Worm (Caenorhabditis elegans) whole organism, young adult: ENCODE results near the gene C47E12.12.

Experiments used
- B0261.1 ChIP-seq: sonication (generic microtip); optimal IDR thresholded peaks from 2 replicates; lab custom pipeline; 2016; ENCODE audit warnings: mild to moderate bottlenecking, missing genetic modification characterization, moderate library complexity, missing compliant biosample characterization
- F33H1.4 ChIP-seq: fragments of 200-800 bp; sonication (Bioruptor generic); IDR thresholded peaks from 2 replicates; pipeline ENCODE4 v1.3.6; 2022; ENCODE audit warnings: missing genetic modification reagents, missing genetic modification characterization, missing compliant biosample characterization
- F49E8.2 ChIP-seq: sonication (generic microtip); optimal IDR thresholded peaks from 3 replicates; lab custom pipeline; 2017; ENCODE audit warnings: missing genetic modification characterization, mild to moderate bottlenecking, missing compliant biosample characterization, antibody characterized with exemption, moderate library complexity; ENCODE audit not compliant: insufficient read depth
- K12H6.12 ChIP-seq: fragments of 200-800 bp; sonication (Bioruptor generic); optimal IDR thresholded peaks from 2 replicates; lab custom pipeline; 2018; ENCODE audit warnings: mild to moderate bottlenecking, missing genetic modification characterization, missing compliant biosample characterization
- T26A5.8 ChIP-seq: sonication (generic microtip); optimal IDR thresholded peaks from 2 replicates; lab custom pipeline; 2016; ENCODE audit warnings: missing genetic modification characterization, missing compliant biosample characterization
- Y53F4B.3 ChIP-seq: fragments of 200-800 bp; sonication (Bioruptor generic); IDR thresholded peaks from 2 replicates; pipeline ENCODE4 v1.3.6; 2022; ENCODE audit warnings: missing genetic modification reagents, missing genetic modification characterization, missing compliant biosample characterization
- Y56A3A.18 ChIP-seq: fragments of 200-800 bp; sonication (Bioruptor generic); IDR thresholded peaks from 2 replicates; pipeline ENCODE4 v1.3.6; 2022; ENCODE audit warnings: missing genetic modification reagents, missing genetic modification characterization, missing compliant biosample characterization
- ZK185.1 ChIP-seq: sonication (generic microtip); optimal IDR thresholded peaks from 2 replicates; lab custom pipeline; 2016; ENCODE audit warnings: mild to moderate bottlenecking, missing genetic modification characterization, missing compliant biosample characterization; ENCODE audit not compliant: poor library complexity, severe bottlenecking
- aptf-2 ChIP-seq: fragments of 200-800 bp; sonication (Bioruptor generic); conservative IDR thresholded peaks from 2 replicates; pipeline ENCODE4 v1.3.6; 2022; ENCODE audit warnings: missing genetic modification reagents, missing genetic modification characterization, missing compliant biosample characterization
- attf-5 ChIP-seq: fragments of 200-800 bp; sonication (Bioruptor generic); optimal IDR thresholded peaks from 2 replicates; lab custom pipeline; 2018; ENCODE audit warnings: mild to moderate bottlenecking, missing genetic modification characterization, missing compliant biosample characterization
- ccch-3 ChIP-seq: fragments of 200-800 bp; sonication (Bioruptor generic); optimal IDR thresholded peaks from 2 replicates; lab custom pipeline; 2018; ENCODE audit warnings: mild to moderate bottlenecking, missing genetic modification characterization, missing compliant biosample characterization
- cebp-1 ChIP-seq, 2 experiments: fragments of 200-800 bp in 1 of 2; sonication (Bioruptor generic) in 1 of 2; sonication (generic microtip) in 1 of 2; IDR thresholded peaks in 1 of 2; optimal IDR thresholded peaks in 1 of 2; 2 replicates each; pipeline versions ENCODE4 v1.3.6 to Lab custom; 2017 to 2022; ENCODE audit warnings: missing compliant biosample characterization in 2 of 2, missing genetic modification characterization in 2 of 2, mild to moderate bottlenecking in 1 of 2, missing genetic modification reagents in 1 of 2, moderate library complexity in 1 of 2
- ceh-40 ChIP-seq: fragments of 200-800 bp; sonication (Bioruptor generic); IDR thresholded peaks from 2 replicates; pipeline ENCODE4 v1.3.6; 2022; ENCODE audit warnings: missing genetic modification characterization, missing compliant biosample characterization
- ceh-91 ChIP-seq: fragments of 200-800 bp; sonication (Bioruptor generic); IDR thresholded peaks from 2 replicates; pipeline ENCODE4 v1.3.6; 2022; ENCODE audit warnings: missing genetic modification reagents, missing genetic modification characterization, missing compliant biosample characterization
- dpl-1 ChIP-seq: fragments of 150-350 bp; optimal IDR thresholded peaks from 2 replicates; lab custom pipeline; 2014; ENCODE audit warnings: missing biosample characterization, missing genetic modification reagents, missing genetic modification characterization
- efl-1 ChIP-seq: fragments of 150-350 bp; optimal IDR thresholded peaks from 2 replicates; lab custom pipeline; 2014; ENCODE audit warnings: missing biosample characterization, missing genetic modification reagents, missing genetic modification characterization
- ekl-4 ChIP-seq: fragments of 200-800 bp; sonication (Bioruptor generic); IDR thresholded peaks from 2 replicates; pipeline ENCODE4 v1.3.6; 2022; ENCODE audit warnings: missing genetic modification reagents, missing genetic modification characterization, missing compliant biosample characterization
- fkh-3 ChIP-seq: sonication (generic microtip); optimal IDR thresholded peaks from 2 replicates; lab custom pipeline; 2016; ENCODE audit warnings: mild to moderate bottlenecking, missing genetic modification characterization, missing compliant biosample characterization
- gei-17 ChIP-seq: fragments of 200-800 bp; sonication (Bioruptor generic); optimal IDR thresholded peaks from 2 replicates; lab custom pipeline; 2018; ENCODE audit warnings: mild to moderate bottlenecking, missing genetic modification characterization, missing compliant biosample characterization
- him-1 ChIP-seq: sonication (generic microtip); optimal IDR thresholded peaks from 2 replicates; lab custom pipeline; 2016; ENCODE audit warnings: missing genotype, missing genetic modification reagents, missing genetic modification characterization, missing compliant biosample characterization
- hrde-1 ChIP-seq: sonication (generic microtip); optimal IDR thresholded peaks from 2 replicates; lab custom pipeline; 2016; ENCODE audit warnings: missing genetic modification characterization, mild to moderate bottlenecking, missing compliant biosample characterization, moderate library complexity, missing genotype, missing genetic modification reagents, borderline replicate concordance
- lag-1 ChIP-seq: fragments of 200-800 bp; sonication (Bioruptor generic); IDR thresholded peaks from 2 replicates; pipeline ENCODE4 v1.3.6; 2022; ENCODE audit warnings: missing genetic modification reagents, missing genetic modification characterization, missing compliant biosample characterization
- let-607 ChIP-seq, 2 experiments: fragments of 200-800 bp in 1 of 2; sonication (Bioruptor generic) in 1 of 2; sonication (generic microtip) in 1 of 2; optimal IDR thresholded peaks; 2 replicates each; lab custom pipeline; 2016 to 2018; ENCODE audit warnings: mild to moderate bottlenecking in 2 of 2, missing compliant biosample characterization in 2 of 2, missing genetic modification characterization in 2 of 2, moderate library complexity in 2 of 2, missing genotype in 1 of 2
- lin-35 ChIP-seq, 3 experiments: fragments of 150-350 bp in 2 of 3; sonication (generic microtip) in 1 of 3; optimal IDR thresholded peaks; 2 replicates each; lab custom pipeline; 2014 to 2018; ENCODE audit warnings: missing biosample characterization in 3 of 3, missing genetic modification characterization in 3 of 3, missing genetic modification reagents in 3 of 3
- lin-40 ChIP-seq: sonication (generic microtip); optimal IDR thresholded peaks from 2 replicates; lab custom pipeline; 2016; ENCODE audit warnings: missing genetic modification characterization, mild to moderate bottlenecking, missing compliant biosample characterization, missing genotype, missing genetic modification reagents
- madf-10 ChIP-seq: sonication (generic microtip); optimal IDR thresholded peaks from 2 replicates; lab custom pipeline; 2016; ENCODE audit warnings: mild to moderate bottlenecking, missing genetic modification characterization, missing compliant biosample characterization
- madf-6 ChIP-seq: fragments of 200-800 bp; sonication (Bioruptor generic); IDR thresholded peaks from 2 replicates; pipeline ENCODE4 v1.3.6; 2022; ENCODE audit warnings: missing genetic modification reagents, missing genetic modification characterization, missing compliant biosample characterization
- madf-8 ChIP-seq: fragments of 200-800 bp; sonication (Bioruptor generic); conservative IDR thresholded peaks from 2 replicates; pipeline ENCODE4 v1.3.6; 2022; ENCODE audit warnings: missing genetic modification reagents, missing genetic modification characterization, missing compliant biosample characterization
- mcd-1 ChIP-seq: fragments of 200-800 bp; sonication (Bioruptor generic); IDR thresholded peaks from 2 replicates; pipeline ENCODE4 v1.3.6; 2022; ENCODE audit warnings: missing genetic modification reagents, missing genetic modification characterization, missing compliant biosample characterization
- mel-28 ChIP-seq: sonication (generic microtip); optimal IDR thresholded peaks from 2 replicates; lab custom pipeline; 2016; ENCODE audit warnings: borderline replicate concordance, mild to moderate bottlenecking, missing genetic modification characterization, missing compliant biosample characterization
- mxl-1 ChIP-seq: sonication (generic microtip); optimal IDR thresholded peaks from 2 replicates; lab custom pipeline; 2016; ENCODE audit warnings: missing genetic modification characterization, missing compliant biosample characterization
- nfya-1 ChIP-seq: sonication (generic microtip); optimal IDR thresholded peaks from 2 replicates; lab custom pipeline; 2017; ENCODE audit warnings: antibody characterized with exemption, missing compliant biosample characterization, missing genetic modification characterization, borderline replicate concordance; ENCODE audit not compliant: insufficient read depth
- nfya-2 ChIP-seq: fragments of 200-800 bp; sonication (Bioruptor generic); IDR thresholded peaks from 2 replicates; pipeline ENCODE4 v1.3.6; 2022; ENCODE audit warnings: missing genetic modification reagents, missing genetic modification characterization, missing compliant biosample characterization
- nfyb-1 ChIP-seq: fragments of 200-800 bp; sonication (Bioruptor generic); IDR thresholded peaks from 2 replicates; pipeline ENCODE4 v1.3.6; 2022; ENCODE audit warnings: missing genetic modification reagents, missing genetic modification characterization, missing compliant biosample characterization
- nhr-120 ChIP-seq: fragments of 200-800 bp; sonication (Bioruptor generic); IDR thresholded peaks from 2 replicates; pipeline ENCODE4 v1.3.6; 2022; ENCODE audit warnings: missing genetic modification characterization, missing compliant biosample characterization
- nhr-80 ChIP-seq: sonication (generic microtip); optimal IDR thresholded peaks from 2 replicates; lab custom pipeline; 2016; ENCODE audit warnings: missing genetic modification characterization, missing compliant biosample characterization
- nhr-90 ChIP-seq: sonication (generic microtip); optimal IDR thresholded peaks from 2 replicates; lab custom pipeline; 2016; ENCODE audit warnings: missing genotype, mild to moderate bottlenecking, missing genetic modification characterization, missing compliant biosample characterization
- pbrm-1 ChIP-seq: fragments of 200-800 bp; sonication (Bioruptor generic); IDR thresholded peaks from 2 replicates; pipeline ENCODE4 v1.3.6; 2022; ENCODE audit warnings: missing genetic modification reagents, missing genetic modification characterization, missing compliant biosample characterization
- pha-4 ChIP-seq: fragments of 150-350 bp; sonication (generic microtip); optimal IDR thresholded peaks from 2 replicates; lab custom pipeline; 2014; ENCODE audit warnings: missing biosample characterization, missing genetic modification reagents, missing genetic modification characterization
- rcor-1 ChIP-seq: fragments of 200-800 bp; sonication (Bioruptor generic); IDR thresholded peaks from 2 replicates; pipeline ENCODE4 v1.3.6; 2022; ENCODE audit warnings: missing genetic modification reagents, missing genetic modification characterization, missing compliant biosample characterization
- tlf-1 ChIP-seq: fragments of 200-800 bp; sonication (Bioruptor generic); optimal IDR thresholded peaks from 2 replicates; lab custom pipeline; 2018; ENCODE audit warnings: mild to moderate bottlenecking, missing genetic modification characterization, missing compliant biosample characterization
- xnd-1 ChIP-seq: sonication (generic microtip); optimal IDR thresholded peaks from 2 replicates; lab custom pipeline; 2016; ENCODE audit warnings: missing genotype, missing genetic modification reagents, missing genetic modification characterization, missing compliant biosample characterization
- zfh-2 ChIP-seq: fragments of 200-800 bp; sonication (Bioruptor generic); conservative IDR thresholded peaks from 2 replicates; pipeline ENCODE4 v1.3.6; 2022; ENCODE audit warnings: missing genetic modification reagents, missing genetic modification characterization, missing compliant biosample characterization
- ztf-26 ChIP-seq: sonication (generic microtip); optimal IDR thresholded peaks from 2 replicates; lab custom pipeline; 2017; ENCODE audit warnings: missing genetic modification characterization, missing compliant biosample characterization

The C47E12.12 gene

DNA sequence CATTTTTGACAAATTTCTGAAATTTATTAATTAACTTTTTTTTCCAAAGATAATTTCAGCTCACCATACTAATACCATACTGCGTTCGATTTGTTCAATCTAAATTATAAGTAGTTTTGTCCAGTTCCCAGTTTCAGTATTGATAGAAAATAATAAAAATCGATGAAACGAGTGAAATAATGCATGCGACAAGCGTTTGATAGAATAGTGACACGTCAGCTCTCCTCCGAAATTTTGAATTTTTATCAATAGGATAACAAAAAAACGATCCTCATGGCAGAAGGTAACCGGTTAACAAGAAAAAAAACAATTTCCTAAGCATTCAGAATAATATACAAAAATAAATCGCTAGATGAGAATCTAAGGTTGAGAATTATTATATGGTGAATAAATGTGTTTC, 29.2 kb upstream of the C47E12.12 start, which contains the start of gene C47E12.3:
TSS of gene C47E12.3 (minus strand) at position 101 of the 400 bp plus-strand sequence.
- no peak for TF ChIP-seq nhr-120
- no peak for TF ChIP-seq zfh-2 (GFP tag; lab: Robert Waterston, UW)
- TF ChIP-seq mel-28 (tag; lab: Kevin White, UChicago) = no peak

- TF ChIP-seq tlf-1 (GFP tag; lab: Kevin White, UChicago) (no peak), him-1 (no peak), dpl-1 (GFP tag; lab: Kevin White, UChicago) (peak; percentile 23), hrde-1 (no peak), cebp-1 (GFP tag; IDR thresholded peaks at IDR 0.05; lab: Robert Waterston, UW) (no peak), cebp-1 (tag; optimal IDR thresholded peaks at IDR 0.05; lab: Kevin White, UChicago) (peak; percentile 31), madf-8 (GFP tag; lab: Robert Waterston, UW) (peak; percentile 98), aptf-2 (no peak), let-607 (tag; optimal IDR thresholded peaks at IDR 0.05; lab: Kevin White, UChicago) (no peak), nfya-2 (GFP tag; lab: Robert Waterston, UW) (no peak), xnd-1 (tag; lab: Kevin White, UChicago) (peak; percentile 85), madf-6 (peak; percentile 98), ceh-91 (GFP tag; lab: Robert Waterston, UW) (peak; percentile 50; the same call in 1 of the 2 replicates), fkh-3 (no peak), F49E8.2 (tag; lab: Kevin White, UChicago) (peak; percentile 8), ceh-40 (GFP tag; lab: Robert Waterston, UW) (no peak), B0261.1 (tag; lab: Kevin White, UChicago) (no peak), gei-17 (GFP tag; lab: Kevin White, UChicago) (no peak), nhr-120 (no peak), efl-1 (peak; percentile 27), nhr-90 (tag; lab: Kevin White, UChicago) (no peak), madf-10 (tag; lab: Kevin White, UChicago) (no peak), mxl-1 (tag; lab: Kevin White, UChicago) (no peak), lin-35 (GFP tag; optimal IDR thresholded peaks at IDR 0.05; lab: Kevin White, UChicago) (peak in 1 of 3 experiments; percentile 31), ZK185.1 (tag; lab: Kevin White, UChicago) (no peak), nhr-80 (tag; lab: Kevin White, UChicago) (peak; percentile 18), Y56A3A.18 (GFP tag; lab: Robert Waterston, UW) (no peak), K12H6.12 (tag; lab: Kevin White, UChicago) (peak; percentile 7), T26A5.8 (tag; lab: Kevin White, UChicago) (no peak), rcor-1 (GFP tag; lab: Robert Waterston, UW) (0 out of 2 replicates have a peak, but pooled peaks have one; percentile 24), nfya-1 (tag; lab: Kevin White, UChicago) (no peak), attf-5 (GFP tag; lab: Kevin White, UChicago) (no peak), Y53F4B.3 (no peak), nfyb-1 (GFP tag; lab: Robert Waterston, UW) (no peak), ztf-26 (no peak), mcd-1 (GFP tag; lab: Robert Waterston, UW) (0 out of 2 replicates have a peak, but pooled peaks have one; percentile 4), lin-40 (tag; lab: Kevin White, UChicago) (no peak), ekl-4 (GFP tag; lab: Robert Waterston, UW) (no peak), lag-1 (GFP tag; lab: Robert Waterston, UW) (no peak), ccch-3 (GFP tag; lab: Kevin White, UChicago) (no peak), F33H1.4 (GFP tag; lab: Robert Waterston, UW) (peak; percentile 46; the same call in 1 of the 2 replicates), pbrm-1 (GFP tag; lab: Robert Waterston, UW) (0 out of 2 replicates have a peak, but pooled peaks have one; percentile 10), pha-4 (tag; lab: Kevin White, UChicago) (no peak)
These were observed 26.1 kb upstream of the C47E12.12 start, which contains the start of gene pyp-1 for ce11 chrIV:9998487-9999218. Gene pyp-1 (minus strand): TSS chrIV:9998925.
